Fruit fly (Drosophila melanogaster) whole organism, wandering third instar larva: ENCODE results near the gene CG34404.
A peak's percentile ranks its signal among the peaks of the same experiment; 100 is the strongest.

Source experiments
- Abd-B ChIP-seq: fragments of >200 bp; optimal IDR thresholded peaks from 2 replicates; lab custom pipeline; 2017; ENCODE audit warnings: missing biosample characterization, missing genetic modification characterization
- CG32264 ChIP-seq: fragments of 200-800 bp; sonication (Bioruptor generic); optimal IDR thresholded peaks from 2 replicates; lab custom pipeline; 2016; ENCODE audit warnings: missing biosample characterization, missing genetic modification characterization
- CG9705 ChIP-seq: fragments of 200-800 bp; sonication (Bioruptor generic); optimal IDR thresholded peaks from 2 replicates; lab custom pipeline; 2018; ENCODE audit warnings: missing biosample characterization, mild to moderate bottlenecking, missing genetic modification characterization
- CrebA ChIP-seq: fragments of 200-800 bp; sonication (Bioruptor generic); optimal IDR thresholded peaks from 2 replicates; lab custom pipeline; 2016; ENCODE audit warnings: missing biosample characterization, mild to moderate bottlenecking, missing genetic modification characterization, borderline replicate concordance
- Dfd ChIP-seq: fragments of >200 bp; optimal IDR thresholded peaks from 2 replicates; lab custom pipeline; 2017; ENCODE audit warnings: missing biosample characterization, missing genetic modification characterization
- Dif ChIP-seq: fragments of 200-275, 200-300 bp; sonication (Bioruptor generic); optimal IDR thresholded peaks from 2 replicates; lab custom pipeline; 2018; ENCODE audit warnings: missing biosample characterization, missing genetic modification characterization; ENCODE audit not compliant: partially characterized antibody
- GATAd ChIP-seq: sonication (Bioruptor generic); optimal IDR thresholded peaks from 2 replicates; lab custom pipeline; 2016; ENCODE audit warnings: missing biosample characterization, missing genetic modification characterization
- HLH106 ChIP-seq: fragments of 200-800 bp; optimal IDR thresholded peaks from 3 replicates; lab custom pipeline; 2019; ENCODE audit warnings: missing biosample characterization, mild to moderate bottlenecking, missing genetic modification characterization, moderate library complexity
- Hnf4 ChIP-seq: fragments of 200-800 bp; sonication (Bioruptor generic); optimal IDR thresholded peaks from 2 replicates; lab custom pipeline; 2016; ENCODE audit warnings: missing biosample characterization, mild to moderate bottlenecking, missing genetic modification characterization
- Hr78 ChIP-seq: fragments of >200 bp; optimal IDR thresholded peaks from 2 replicates; lab custom pipeline; 2017; ENCODE audit warnings: missing biosample characterization, missing genetic modification characterization
- Hr83 ChIP-seq: fragments of 200-300 bp; sonication (Bioruptor generic); optimal IDR thresholded peaks from 2 replicates; lab custom pipeline; 2016; ENCODE audit warnings: missing biosample characterization, mild to moderate bottlenecking, missing genetic modification characterization, moderate library complexity; ENCODE audit not compliant: poor library complexity, severe bottlenecking
- Jra ChIP-seq: sonication (Bioruptor generic); optimal IDR thresholded peaks from 2 replicates; lab custom pipeline; 2016; ENCODE audit warnings: missing biosample characterization, missing genetic modification characterization
- Mio ChIP-seq: sonication (Bioruptor generic); optimal IDR thresholded peaks from 2 replicates; lab custom pipeline; 2016; ENCODE audit warnings: missing biosample characterization, missing genetic modification characterization
- Myc ChIP-seq: fragments of >200 bp; optimal IDR thresholded peaks from 2 replicates; lab custom pipeline; 2017
- N ChIP-seq: fragments of >200 bp; optimal IDR thresholded peaks from 2 replicates; lab custom pipeline; 2018; ENCODE audit warnings: missing biosample characterization, missing external identifiers, missing genetic modification characterization
- OdsH ChIP-seq: fragments of 200-800 bp; sonication (Bioruptor generic); optimal IDR thresholded peaks from 2 replicates; lab custom pipeline; 2016; ENCODE audit warnings: missing biosample characterization, mild to moderate bottlenecking, missing genetic modification characterization
- Rel ChIP-seq, 2 experiments: fragments of 200-800 bp; sonication (Bioruptor generic) in 1 of 2; optimal IDR thresholded peaks; 2 replicates in 1 of 2; 3 replicates in 1 of 2; lab custom pipeline; 2016 to 2019; ENCODE audit warnings: mild to moderate bottlenecking in 2 of 2, missing biosample characterization in 2 of 2, missing genetic modification characterization in 2 of 2, moderate library complexity in 1 of 2
- Sp1 ChIP-seq: fragments of 200-800 bp; sonication (Bioruptor generic); optimal IDR thresholded peaks from 3 replicates; lab custom pipeline; 2019; ENCODE audit warnings: missing biosample characterization, mild to moderate bottlenecking, missing genetic modification characterization, moderate library complexity
- Vsx2 ChIP-seq: fragments of 200-300, 225-300 bp; sonication (Bioruptor generic); optimal IDR thresholded peaks from 2 replicates; lab custom pipeline; 2018; ENCODE audit warnings: missing biosample characterization, missing genetic modification characterization; ENCODE audit not compliant: partially characterized antibody
- br ChIP-seq: fragments of 200-800 bp; sonication (Bioruptor generic); optimal IDR thresholded peaks from 2 replicates; lab custom pipeline; 2016; ENCODE audit warnings: missing biosample characterization, missing genetic modification characterization
- brk ChIP-seq: fragments of 200-800 bp; sonication (Bioruptor generic); optimal IDR thresholded peaks from 2 replicates; lab custom pipeline; 2016; ENCODE audit warnings: missing biosample characterization, mild to moderate bottlenecking, missing genetic modification characterization
- dl ChIP-seq, 2 experiments: fragments of 175-275, 200-275 bp in 1 of 2; fragments of 200-275 bp in 1 of 2; sonication (Bioruptor generic); optimal IDR thresholded peaks; lab custom pipeline; 2018; ENCODE audit warnings: mild to moderate bottlenecking in 2 of 2, missing biosample characterization in 2 of 2, missing genetic modification characterization in 2 of 2, moderate library complexity in 2 of 2; ENCODE audit not compliant: partially characterized antibody in 2 of 2, insufficient read depth in 1 of 2
- dmrt93B ChIP-seq: fragments of 200-800 bp; sonication (Bioruptor generic); optimal IDR thresholded peaks from 2 replicates; lab custom pipeline; 2018; ENCODE audit warnings: missing biosample characterization, mild to moderate bottlenecking, missing genetic modification characterization
- dsf ChIP-seq: sonication (Bioruptor generic); optimal IDR thresholded peaks from 2 replicates; lab custom pipeline; 2016; ENCODE audit warnings: missing biosample characterization, missing genetic modification characterization, borderline replicate concordance
- ey ChIP-seq: fragments of 200-800 bp; sonication (Bioruptor generic); optimal IDR thresholded peaks from 2 replicates; lab custom pipeline; 2016; ENCODE audit warnings: missing biosample characterization, missing genetic modification characterization
- foxo ChIP-seq, 2 experiments: fragments of 200-800 bp; sonication (Bioruptor generic); optimal IDR thresholded peaks; 2 replicates in 1 of 2; 3 replicates in 1 of 2; lab custom pipeline; 2016 to 2017; ENCODE audit warnings: missing biosample characterization in 2 of 2, missing genetic modification characterization in 2 of 2
- fru ChIP-seq: fragments of 200-800 bp; sonication (Bioruptor generic); optimal IDR thresholded peaks from 3 replicates; lab custom pipeline; 2016; ENCODE audit warnings: missing biosample characterization, mild to moderate bottlenecking, missing genetic modification characterization
- h ChIP-seq: fragments of 200-800 bp; sonication (Bioruptor generic); optimal IDR thresholded peaks from 3 replicates; lab custom pipeline; 2016; ENCODE audit warnings: missing biosample characterization, mild to moderate bottlenecking, missing genetic modification characterization
- jim ChIP-seq: fragments of 175-275, 200-325 bp; sonication (Bioruptor generic); optimal IDR thresholded peaks from 2 replicates; lab custom pipeline; 2016; ENCODE audit warnings: missing biosample characterization, mild to moderate bottlenecking, missing genetic modification characterization
- lola ChIP-seq: fragments of >200 bp; optimal IDR thresholded peaks from 2 replicates; lab custom pipeline; 2017; ENCODE audit warnings: missing biosample characterization, missing genetic modification characterization
- pan ChIP-seq: fragments of >200 bp; optimal IDR thresholded peaks from 2 replicates; lab custom pipeline; 2017
- psq ChIP-seq: fragments of 200-800 bp; sonication (Bioruptor generic); optimal IDR thresholded peaks from 3 replicates; lab custom pipeline; 2017; ENCODE audit warnings: missing biosample characterization, mild to moderate bottlenecking, missing genetic modification characterization, moderate library complexity
- rgr ChIP-seq: fragments of 200-800 bp; sonication (Bioruptor generic); optimal IDR thresholded peaks from 3 replicates; lab custom pipeline; 2016; ENCODE audit warnings: missing biosample characterization, mild to moderate bottlenecking, missing genetic modification characterization
- sage ChIP-seq: fragments of 200-800 bp; sonication (Bioruptor generic); optimal IDR thresholded peaks from 2 replicates; lab custom pipeline; 2016; ENCODE audit warnings: missing biosample characterization, mild to moderate bottlenecking, missing genetic modification characterization
- sv ChIP-seq: fragments of 200-800 bp; sonication (Bioruptor generic); optimal IDR thresholded peaks from 3 replicates; lab custom pipeline; 2016; ENCODE audit warnings: missing biosample characterization, missing genetic modification characterization
- tai ChIP-seq: sonication (Bioruptor generic); optimal IDR thresholded peaks from 2 replicates; lab custom pipeline; 2016; ENCODE audit warnings: missing biosample characterization, missing genetic modification characterization
- usp ChIP-seq: fragments of >200 bp; optimal IDR thresholded peaks from 2 replicates; lab custom pipeline; 2017; ENCODE audit warnings: missing biosample characterization, missing genetic modification characterization
- woc ChIP-seq: sonication (Bioruptor generic); optimal IDR thresholded peaks from 2 replicates; lab custom pipeline; 2016; ENCODE audit warnings: missing biosample characterization, mild to moderate bottlenecking, missing genetic modification characterization

The CG34404 gene

dm6 chr3R:15356152-15356551 lies 11.3 kb downstream of the CG34404 start:
- TF ChIP-seq Dif (GFP tag; lab: Kevin White, UChicago) (no peak), foxo (GFP tag; optimal IDR thresholded peaks at IDR 0.05; lab: Kevin White, UChicago) (no peak), Mio (GFP tag; lab: Kevin White, UChicago) (no peak), lola (GFP tag; lab: Kevin White, UChicago) (no peak), psq (no peak), brk (GFP tag; lab: Kevin White, UChicago) (no peak), Sp1 (GFP tag; lab: Kevin White, UChicago) (no peak), Jra (GFP tag; lab: Kevin White, UChicago) (no peak)

- TF ChIP-seq Hnf4 (GFP tag; lab: Kevin White, UChicago) (no peak), usp (no peak), br (no peak), CG9705 (GFP tag; lab: Kevin White, UChicago) (no peak), Sp1 (GFP tag; lab: Kevin White, UChicago) (no peak), CrebA (GFP tag; lab: Kevin White, UChicago) (no peak)
Observed at dm6 chr3R:15354019-15354418, 13.4 kb downstream of the CG34404 start.

- peak; percentile 87 for TF ChIP-seq Myc (lab: Kevin White, UChicago)
- TF ChIP-seq pan (lab: Kevin White, UChicago) = no peak
- TF ChIP-seq N (GFP tag; lab: Kevin White, UChicago) = no peak
- peak; percentile 29 for TF ChIP-seq Sp1 (GFP tag; lab: Kevin White, UChicago)
- TF ChIP-seq Mio (GFP tag; lab: Kevin White, UChicago) = no peak
- TF ChIP-seq usp = no peak
- no peak for TF ChIP-seq dsf (GFP tag; lab: Kevin White, UChicago)
- no peak for TF ChIP-seq dl (GFP tag; optimal IDR thresholded peaks at IDR 0.05; lab: Kevin White, UChicago; ENCODE audit: insufficient read depth in 1 of 2, partially characterized antibody in 2 of 2)
- no peak for TF ChIP-seq jim
- TF ChIP-seq Dif (GFP tag; lab: Kevin White, UChicago) = no peak
- TF ChIP-seq Hr78 = no peak
- TF ChIP-seq Abd-B = no peak
- peak; percentile 67 for TF ChIP-seq HLH106 (tag; lab: Kevin White, UChicago)
- TF ChIP-seq lola (GFP tag; lab: Kevin White, UChicago) = no peak
- no peak for TF ChIP-seq tai (GFP tag; lab: Kevin White, UChicago)
- no peak for TF ChIP-seq Vsx2
- no peak for TF ChIP-seq GATAd (GFP tag; lab: Kevin White, UChicago)
- no peak for TF ChIP-seq brk (GFP tag; lab: Kevin White, UChicago)
- no peak for TF ChIP-seq fru (GFP tag; lab: Kevin White, UChicago)
- TF ChIP-seq foxo (GFP tag; optimal IDR thresholded peaks at IDR 0.05; lab: Kevin White, UChicago) = peak in 1 of 2 experiments; percentile 66
- TF ChIP-seq Dfd = no peak
- TF ChIP-seq br = no peak
- TF ChIP-seq CrebA (GFP tag; lab: Kevin White, UChicago) = no peak
- peak; percentile 49 for TF ChIP-seq h (GFP tag; lab: Kevin White, UChicago)
- no peak for TF ChIP-seq sv
- peak; percentile 51 for TF ChIP-seq psq
- no peak for TF ChIP-seq CG32264 (GFP tag; lab: Kevin White, UChicago)
- TF ChIP-seq Jra (GFP tag; lab: Kevin White, UChicago) = no peak
- no peak for TF ChIP-seq sage (GFP tag; lab: Kevin White, UChicago)
- TF ChIP-seq Hnf4 (GFP tag; lab: Kevin White, UChicago) = no peak
- no peak for TF ChIP-seq Rel (GFP tag; optimal IDR thresholded peaks at IDR 0.05; lab: Kevin White, UChicago)
- TF ChIP-seq Rel (tag; optimal IDR thresholded peaks at IDR 0.05; lab: Kevin White, UChicago) = peak; percentile 51
- TF ChIP-seq dmrt93B (GFP tag; lab: Kevin White, UChicago) = no peak
- no peak for TF ChIP-seq ey (GFP tag; lab: Kevin White, UChicago)
- TF ChIP-seq Hr83 (GFP tag; lab: Kevin White, UChicago) = peak; percentile 23
- TF ChIP-seq CG9705 (GFP tag; lab: Kevin White, UChicago) = peak; percentile 56
- peak; percentile 70 for TF ChIP-seq rgr (GFP tag; lab: Kevin White, UChicago)
- peak; percentile 71 for TF ChIP-seq woc (GFP tag; lab: Kevin White, UChicago)
- TF ChIP-seq OdsH (GFP tag; lab: Kevin White, UChicago) = peak; percentile 11
Observed at dm6 chr3R:15350993-15351426, 16.5 kb downstream of the CG34404 start, which contains the start of the genes Trs33 and Tmtc4. TSS of gene Trs33 (minus strand) at chr3R:15350995. TSS of gene Tmtc4 (plus strand) at chr3R:15351225.
